Worm (Caenorhabditis elegans): ENCODE data around the gene K07E8.7.

- TF ChIP-seq dmd-4 (tag; optimal IDR thresholded peaks at IDR 0.05) (no peak), unc-62 (GFP tag; optimal IDR thresholded peaks at IDR 0.05) (no peak), egl-27 (tag; optimal IDR thresholded peaks at IDR 0.05) (no peak), ama-1 (optimal IDR thresholded peaks at IDR 0.05) (no peak), ztf-4 (tag; optimal IDR thresholded peaks at IDR 0.05) (no peak), snpc-4 (tag; optimal IDR thresholded peaks at IDR 0.05) (no peak), lsy-2 (tag; optimal IDR thresholded peaks at IDR 0.05) (no peak), nhr-23 (tag; optimal IDR thresholded peaks at IDR 0.05) (no peak), nhr-11 (tag; optimal IDR thresholded peaks at IDR 0.05) (no peak), elt-1 (tag; optimal IDR thresholded peaks at IDR 0.05) (no peak), lin-11 (tag; optimal IDR thresholded peaks at IDR 0.05) (no peak), ztf-1 (GFP tag; conservative IDR thresholded peaks at IDR 0.05) (no peak), nhr-77 (tag; optimal IDR thresholded peaks at IDR 0.05) (no peak)
Observed at ce11 chrII:667864-668263, 17.7 kb upstream of the K07E8.7 start.

Data from whole organism, L2 larva.